Worm (Caenorhabditis elegans): ENCODE results near the gene ttr-38.

- TF ChIP-seq him-1 (tag; optimal IDR thresholded peaks at IDR 0.05) (no peak), dao-5 (tag; optimal IDR thresholded peaks at IDR 0.05) (no peak), W03F9.2 (tag; optimal IDR thresholded peaks at IDR 0.05) (no peak)
Measured at ce11 chrX:9296591-9296990, 17.7 kb downstream of the ttr-38 start, which contains the start of gene gly-13.
